Fruit fly (Drosophila melanogaster) whole organism, embryonic: Measurements from ENCODE around the gene CG10602.

Experiments
- Asciz ChIP-seq: fragments of 200-800 bp; sonication (Bioruptor generic); optimal IDR thresholded peaks from 2 replicates; lab custom pipeline; 2017; ENCODE audit warnings: missing biosample characterization, mild to moderate bottlenecking, missing genetic modification characterization, missing genetic modification reagents
- CG10209 ChIP-seq: fragments of 200-800 bp; sonication (Bioruptor generic); optimal IDR thresholded peaks from 3 replicates; lab custom pipeline; 2017; ENCODE audit warnings: missing biosample characterization, mild to moderate bottlenecking, missing genetic modification characterization, missing genetic modification reagents
- CG11560 ChIP-seq: fragments of 200-800 bp; sonication (Bioruptor generic); IDR thresholded peaks from 3 replicates; pipeline ENCODE4 v1.3.6; 2022; ENCODE audit warnings: missing biosample characterization, missing genetic modification characterization
- CG1233 ChIP-seq: fragments of 200-800 bp; sonication (Bioruptor generic); optimal IDR thresholded peaks from 4 replicates; lab custom pipeline; 2018; ENCODE audit warnings: missing biosample characterization, mild to moderate bottlenecking, missing genetic modification characterization
- CG14441 ChIP-seq: fragments of 200-800 bp; sonication (Bioruptor generic); IDR thresholded peaks from 2 replicates; pipeline ENCODE4 v1.3.6; 2022; ENCODE audit warnings: missing biosample characterization, missing genetic modification characterization
- CG1529 ChIP-seq: fragments of 200-800 bp; sonication (Bioruptor generic); optimal IDR thresholded peaks from 3 replicates; lab custom pipeline; 2018; ENCODE audit warnings: missing biosample characterization, missing genetic modification characterization
- CG18764 ChIP-seq: fragments of 200-800 bp; sonication (Bioruptor generic); optimal IDR thresholded peaks from 3 replicates; lab custom pipeline; 2016; ENCODE audit warnings: missing biosample characterization, missing genetic modification characterization
- CG30020 ChIP-seq: fragments of 200-800 bp; optimal IDR thresholded peaks from 2 replicates; lab custom pipeline; 2019; ENCODE audit warnings: missing biosample characterization, mild to moderate bottlenecking, missing genetic modification characterization, moderate library complexity
- CG32767 ChIP-seq: fragments of 200-800 bp; sonication (Bioruptor generic); IDR thresholded peaks from 2 replicates; pipeline ENCODE4 v1.3.6; 2022; ENCODE audit warnings: missing biosample characterization, missing genetic modification characterization
- CG3838 ChIP-seq: fragments of 200-800 bp; sonication (Bioruptor generic); optimal IDR thresholded peaks from 3 replicates; lab custom pipeline; 2016; ENCODE audit warnings: missing biosample characterization, missing genetic modification characterization
- CG4617 ChIP-seq: fragments of 200-800 bp; sonication (Bioruptor generic); optimal IDR thresholded peaks from 3 replicates; lab custom pipeline; 2016; ENCODE audit warnings: missing biosample characterization, missing genetic modification characterization, borderline replicate concordance
- CG6765 ChIP-seq: fragments of 200-800 bp; sonication (Bioruptor generic); optimal IDR thresholded peaks from 3 replicates; lab custom pipeline; 2017; ENCODE audit warnings: missing biosample characterization, mild to moderate bottlenecking, missing genetic modification characterization
- CG7928 ChIP-seq: fragments of 200-800 bp; sonication (Bioruptor generic); optimal IDR thresholded peaks from 2 replicates; lab custom pipeline; 2017; ENCODE audit warnings: missing biosample characterization, mild to moderate bottlenecking, missing genetic modification characterization
- CG9215 ChIP-seq: fragments of 200-800 bp; sonication (Bioruptor generic); IDR thresholded peaks from 2 replicates; pipeline ENCODE4 v1.3.6; 2022; ENCODE audit warnings: missing biosample characterization, missing genetic modification characterization
- CG9437 ChIP-seq: fragments of 200-800 bp; sonication (Bioruptor generic); optimal IDR thresholded peaks from 2 replicates; lab custom pipeline; 2018; ENCODE audit warnings: missing biosample characterization, mild to moderate bottlenecking, missing genetic modification characterization
- CG9727 ChIP-seq: fragments of 200-800 bp; sonication (Bioruptor generic); optimal IDR thresholded peaks from 3 replicates; lab custom pipeline; 2017; ENCODE audit warnings: missing biosample characterization, mild to moderate bottlenecking, missing genetic modification characterization
- Camta ChIP-seq: fragments of 200-800 bp; sonication (Bioruptor generic); optimal IDR thresholded peaks from 2 replicates; lab custom pipeline; 2016; ENCODE audit warnings: missing biosample characterization, missing genetic modification characterization
- Dp ChIP-seq: fragments of 200-800 bp; sonication (Bioruptor generic); optimal IDR thresholded peaks from 2 replicates; lab custom pipeline; 2018; ENCODE audit warnings: missing biosample characterization, mild to moderate bottlenecking, missing genetic modification characterization, moderate library complexity
- E2f2 ChIP-seq: fragments of 200-800 bp; sonication (Bioruptor generic); IDR thresholded peaks from 2 replicates; pipeline ENCODE4 v1.3.6; 2022; ENCODE audit warnings: missing biosample characterization, missing genetic modification characterization
- Ets65A ChIP-seq: fragments of 200-800 bp; sonication (Bioruptor generic); peaks from one replicate; lab custom pipeline; 2016; ENCODE audit warnings: missing biosample characterization, missing genetic modification characterization
- Hey ChIP-seq: fragments of 200-800 bp; sonication (Bioruptor generic); optimal IDR thresholded peaks from 3 replicates; lab custom pipeline; 2018; ENCODE audit warnings: missing biosample characterization, mild to moderate bottlenecking, missing genetic modification characterization
- MBD-R2 ChIP-seq: fragments of 200-800 bp; sonication (Bioruptor generic); IDR thresholded peaks from 2 replicates; pipeline ENCODE4 v1.3.6; 2022; ENCODE audit warnings: missing biosample characterization, missing genetic modification characterization
- MTF-1 ChIP-seq: fragments of 200-800 bp; sonication (Bioruptor generic); optimal IDR thresholded peaks from 2 replicates; lab custom pipeline; 2018; ENCODE audit warnings: missing biosample characterization, mild to moderate bottlenecking, missing genetic modification characterization, borderline replicate concordance
- Mrtf ChIP-seq: fragments of 200-800 bp; sonication (Bioruptor generic); IDR thresholded peaks from 3 replicates; pipeline ENCODE4 v1.3.6; 2022; ENCODE audit warnings: missing biosample characterization, missing genetic modification characterization
- NC2β ChIP-seq: fragments of 200-800 bp; sonication (Bioruptor generic); optimal IDR thresholded peaks from 2 replicates; lab custom pipeline; 2016; ENCODE audit warnings: missing biosample characterization, missing genetic modification characterization
- Neu2 ChIP-seq: fragments of 200-800 bp; sonication (Bioruptor generic); optimal IDR thresholded peaks from 3 replicates; lab custom pipeline; 2016; ENCODE audit warnings: missing biosample characterization, missing genetic modification characterization, borderline replicate concordance
- Opbp ChIP-seq: fragments of 200-800 bp; sonication (Bioruptor generic); IDR thresholded peaks from 3 replicates; pipeline ENCODE4 v1.3.6; 2022; ENCODE audit warnings: missing biosample characterization, missing genetic modification characterization; ENCODE audit not compliant: partially characterized antibody
- Optix ChIP-seq: fragments of 200-800 bp; sonication (Bioruptor generic); IDR thresholded peaks from 3 replicates; pipeline ENCODE4 v1.3.6; 2022; ENCODE audit warnings: missing biosample characterization, missing genetic modification characterization
- Scr ChIP-seq: fragments of 200-800 bp; sonication (Bioruptor generic); IDR thresholded peaks from 2 replicates; pipeline ENCODE4 v1.3.6; 2022; ENCODE audit warnings: missing biosample characterization, missing genetic modification characterization; ENCODE audit not compliant: partially characterized antibody
- Side ChIP-seq: fragments of 200-800 bp; sonication (Bioruptor generic); optimal IDR thresholded peaks from 2 replicates; lab custom pipeline; 2016; ENCODE audit warnings: missing biosample characterization, missing genetic modification characterization
- Six4 ChIP-seq: fragments of 200-800 bp; sonication (Bioruptor generic); optimal IDR thresholded peaks from 2 replicates; lab custom pipeline; 2016; ENCODE audit warnings: missing biosample characterization, missing genetic modification characterization
- TFAM ChIP-seq: fragments of 200-800 bp; sonication (Bioruptor generic); optimal IDR thresholded peaks from 2 replicates; lab custom pipeline; 2017; ENCODE audit warnings: missing biosample characterization, missing genetic modification characterization, inconsistent platforms
- ase ChIP-seq: fragments of 200-800 bp; sonication (Bioruptor generic); IDR thresholded peaks from 3 replicates; pipeline ENCODE4 v1.3.6; 2022; ENCODE audit warnings: missing biosample characterization, missing genetic modification characterization
- ato ChIP-seq: fragments of 200-800 bp; sonication (Bioruptor generic); IDR thresholded peaks from 2 replicates; pipeline ENCODE4 v1.3.6; 2022; ENCODE audit warnings: missing biosample characterization, missing genetic modification characterization; ENCODE audit not compliant: partially characterized antibody
- bigmax ChIP-seq: fragments of 200-800 bp; sonication (Bioruptor generic); optimal IDR thresholded peaks from 2 replicates; lab custom pipeline; 2018; ENCODE audit warnings: missing biosample characterization, mild to moderate bottlenecking, missing genetic modification characterization
- cas ChIP-seq: fragments of 200-800 bp; sonication (Bioruptor generic); IDR thresholded peaks from 2 replicates; pipeline ENCODE4 v1.3.6; 2022; ENCODE audit warnings: missing biosample characterization, missing genetic modification characterization
- cato ChIP-seq: fragments of 200-800 bp; sonication (Bioruptor generic); optimal IDR thresholded peaks from 2 replicates; lab custom pipeline; 2016; ENCODE audit warnings: missing biosample characterization, missing genetic modification characterization, borderline replicate concordance
- ewg ChIP-seq: fragments of 200-800 bp; sonication (Bioruptor generic); optimal IDR thresholded peaks from 3 replicates; lab custom pipeline; 2017; ENCODE audit warnings: mild to moderate bottlenecking, missing biosample characterization, missing genetic modification reagents, missing genetic modification characterization
- fu2 ChIP-seq: fragments of 200-800 bp; sonication (Bioruptor generic); optimal IDR thresholded peaks from 2 replicates; lab custom pipeline; 2016; ENCODE audit warnings: missing biosample characterization, missing genetic modification characterization
- hth ChIP-seq: fragments of >200 bp; optimal IDR thresholded peaks from 2 replicates; lab custom pipeline; 2017; ENCODE audit warnings: inconsistent platforms
- org-1 ChIP-seq: fragments of 200-800 bp; sonication (Bioruptor generic); optimal IDR thresholded peaks from 2 replicates; lab custom pipeline; 2017; ENCODE audit warnings: missing biosample characterization, missing genetic modification characterization
- otp ChIP-seq: fragments of 200-800 bp; sonication (Bioruptor generic); IDR thresholded peaks from 3 replicates; pipeline ENCODE4, ENCODE4 v1.3.6; 2022; ENCODE audit warnings: missing biosample characterization, missing genetic modification characterization
- pb ChIP-seq: fragments of 200-800 bp; sonication (Bioruptor generic); optimal IDR thresholded peaks from 3 replicates; lab custom pipeline; 2016; ENCODE audit warnings: missing biosample characterization, missing genetic modification characterization
- psq ChIP-seq: fragments of 200-800 bp; sonication (Bioruptor generic); optimal IDR thresholded peaks from 2 replicates; lab custom pipeline; 2017; ENCODE audit warnings: missing biosample characterization, missing genetic modification characterization
- repo ChIP-seq: fragments of 200-800 bp; sonication (Bioruptor generic); optimal IDR thresholded peaks from 2 replicates; lab custom pipeline; 2016; ENCODE audit warnings: missing biosample characterization, missing genetic modification characterization
- ro ChIP-seq: fragments of 200-800 bp; sonication (Bioruptor generic); IDR thresholded peaks from 2 replicates; pipeline ENCODE4 v1.3.6; 2022; ENCODE audit warnings: missing biosample characterization, missing genetic modification characterization
- unc-4 ChIP-seq: fragments of 200-800 bp; sonication (Bioruptor generic); IDR thresholded peaks from 2 replicates; pipeline ENCODE4 v1.3.6; 2022; ENCODE audit warnings: missing biosample characterization, missing genetic modification characterization; ENCODE audit not compliant: partially characterized antibody
- vvl ChIP-seq: fragments of 200-800 bp; sonication (Bioruptor generic); IDR thresholded peaks from 2 replicates; pipeline ENCODE4 v1.3.6; 2022; ENCODE audit warnings: missing biosample characterization, missing genetic modification characterization

The CG10602 gene

dm6 chr2L:18830587-18831528 is 28.2 kb downstream of the CG10602 start, which contains the start of the genes CG17597 and ScpX (continued):
- TF ChIP-seq CG6765 (GFP tag; lab: Kevin White, UChicago) (peak; percentile 5), CG1529 (GFP tag; lab: Kevin White, UChicago) (no peak), CG1233 (GFP tag; lab: Kevin White, UChicago) (peak; percentile 38), Hey (tag; lab: Kevin White, UChicago) (peak; percentile 40), fu2 (GFP tag; lab: Kevin White, UChicago) (peak; percentile 41), Asciz (GFP tag; lab: Kevin White, UChicago) (peak; percentile 47), cato (peak; percentile 15), TFAM (no peak), ewg (GFP tag; lab: Kevin White, UChicago) (peak; percentile 44), CG9727 (GFP tag; lab: Kevin White, UChicago) (peak; percentile 69), CG3838 (GFP tag; lab: Kevin White, UChicago) (peak; percentile 65), otp (0 out of 3 replicates have a peak, but pooled peaks have one; percentile 10), Dp (GFP tag; lab: Kevin White, UChicago) (peak; percentile 85), NC2β (peak; percentile 21), Optix (GFP tag; lab: Robert Waterston, UW) (0 out of 3 replicates have a peak, but pooled peaks have one; percentile 6), Neu2 (GFP tag; lab: Kevin White, UChicago) (peak; percentile 49), CG14441 (GFP tag; lab: Robert Waterston, UW) (peak; percentile 52; the same call in 1 of the 2 replicates), Camta (GFP tag; lab: Kevin White, UChicago) (peak; percentile 57), Six4 (peak; percentile 43), psq (GFP tag; lab: Kevin White, UChicago) (no peak), Side (GFP tag; lab: Kevin White, UChicago) (peak; percentile 34), CG30020 (tag; lab: Kevin White, UChicago) (peak; percentile 75), repo (GFP tag; lab: Kevin White, UChicago) (peak; percentile 63), Mrtf (0 out of 3 replicates have a peak, but pooled peaks have one; percentile 16), MTF-1 (GFP tag; lab: Kevin White, UChicago) (no peak), CG9437 (GFP tag; lab: Kevin White, UChicago) (peak; percentile 56), MBD-R2 (GFP tag; lab: Robert Waterston, UW) (peak; percentile 61), pb (no peak), CG11560 (tag; lab: Robert Waterston, UW) (peak; percentile 82), E2f2 (GFP tag; lab: Robert Waterston, UW) (peak; percentile 92), org-1 (no peak), Ets65A (peak; percentile 93), ase (GFP tag; lab: Robert Waterston, UW) (0 out of 3 replicates have a peak, but pooled peaks have one; percentile 43), Scr (GFP tag; lab: Robert Waterston, UW) (peak; percentile 76), ato (GFP tag; lab: Robert Waterston, UW) (peak; percentile 90), CG4617 (GFP tag; lab: Kevin White, UChicago) (peak; percentile 23), bigmax (GFP tag; lab: Kevin White, UChicago) (no peak), CG9215 (GFP tag; lab: Robert Waterston, UW) (peak; percentile 64), cas (GFP tag; lab: Robert Waterston, UW) (no peak; the same call in 1 of the 2 replicates), CG10209 (GFP tag; lab: Kevin White, UChicago) (peak; percentile 22), CG18764 (GFP tag; lab: Kevin White, UChicago) (peak; percentile 38), vvl (GFP tag; lab: Robert Waterston, UW) (peak; percentile 32; the same call in 1 of the 2 replicates), hth (no peak), CG7928 (GFP tag; lab: Kevin White, UChicago) (peak; percentile 99), Opbp (GFP tag; lab: Robert Waterston, UW) (peak; percentile 91), ro (no peak), CG32767 (GFP tag; lab: Robert Waterston, UW) (no peak), unc-4 (GFP tag; lab: Robert Waterston, UW) (peak; percentile 84)
